Worm (Caenorhabditis elegans) whole organism, L4/young adult: ENCODE measurements around the gene eif-2Bgamma.

Experiments used
- W03F9.2 ChIP-seq: fragments of 150-350 bp; optimal IDR thresholded peaks from 2 replicates; lab custom pipeline; 2014; ENCODE audit warnings: missing biosample characterization, missing genetic modification characterization
- dao-5 ChIP-seq: sonication (generic microtip); optimal IDR thresholded peaks from 2 replicates; lab custom pipeline; 2016; ENCODE audit warnings: missing genotype, missing genetic modification characterization, moderate library complexity, missing compliant biosample characterization
- him-1 ChIP-seq: sonication (generic microtip); optimal IDR thresholded peaks from 2 replicates; lab custom pipeline; 2016; ENCODE audit warnings: missing genotype, missing genetic modification reagents, missing genetic modification characterization, missing compliant biosample characterization

DNA sequence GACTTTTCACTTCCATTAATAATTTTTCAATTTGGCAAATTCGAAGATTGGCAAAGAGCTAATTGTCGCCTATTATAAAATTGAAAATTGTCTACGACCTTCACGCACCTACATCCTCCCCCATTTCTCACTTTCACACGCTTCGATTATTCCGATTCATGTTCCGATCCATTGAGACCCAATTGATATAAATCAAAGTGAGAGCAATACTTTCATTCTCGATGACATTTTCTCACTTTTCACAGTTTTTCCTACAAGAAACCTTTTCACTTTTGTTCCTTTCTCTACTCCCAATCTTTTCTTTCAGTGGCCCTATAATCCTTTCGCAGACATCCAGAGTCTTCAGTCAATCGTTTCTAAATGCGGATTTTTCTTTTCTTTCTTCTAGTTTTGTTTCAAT, 12.2 kb upstream of the eif-2Bgamma start, which contains the start of gene C15F1.2:
- TF ChIP-seq him-1 (tag; lab: Kevin White, UChicago) (no peak), W03F9.2 (tag; lab: Kevin White, UChicago) (no peak), dao-5 (no peak)
